Worm (Caenorhabditis elegans) whole organism, young adult: ENCODE data around the gene lin-22.

Experiments used
- F23B12.7 ChIP-seq: sonication (generic microtip); optimal IDR thresholded peaks from 2 replicates; lab custom pipeline; 2017; ENCODE audit warnings: missing genetic modification characterization, mild to moderate bottlenecking, missing compliant biosample characterization, antibody characterized with exemption, moderate library complexity; ENCODE audit not compliant: insufficient read depth
- F39B2.1 ChIP-seq: fragments of 200-800 bp; sonication (Bioruptor generic); IDR thresholded peaks from 2 replicates; pipeline ENCODE4 v1.3.6; 2022; ENCODE audit warnings: missing genetic modification reagents, missing genetic modification characterization, missing compliant biosample characterization
- F52B5.7 ChIP-seq: sonication (generic microtip); optimal IDR thresholded peaks from 2 replicates; lab custom pipeline; 2016; ENCODE audit warnings: mild to moderate bottlenecking, missing genetic modification characterization, missing compliant biosample characterization
- ama-1 ChIP-seq, 3 experiments: fragments of 150-350 bp in 1 of 3; sonication (generic microtip) in 2 of 3; optimal IDR thresholded peaks; 2 replicates each; lab custom pipeline; 2014 to 2018; ENCODE audit warnings: missing biosample characterization in 2 of 3, missing genetic modification characterization in 2 of 3, missing genetic modification reagents in 2 of 3
- cebp-1 ChIP-seq, 2 experiments: fragments of 200-800 bp in 1 of 2; sonication (Bioruptor generic) in 1 of 2; sonication (generic microtip) in 1 of 2; IDR thresholded peaks in 1 of 2; optimal IDR thresholded peaks in 1 of 2; 2 replicates each; pipeline versions ENCODE4 v1.3.6 to Lab custom; 2017 to 2022; ENCODE audit warnings: missing compliant biosample characterization in 2 of 2, missing genetic modification characterization in 2 of 2, mild to moderate bottlenecking in 1 of 2, missing genetic modification reagents in 1 of 2, moderate library complexity in 1 of 2
- ceh-79 ChIP-seq: sonication (generic microtip); optimal IDR thresholded peaks from 2 replicates; lab custom pipeline; 2017; ENCODE audit warnings: mild to moderate bottlenecking, missing genetic modification characterization, missing compliant biosample characterization
- die-1 ChIP-seq: sonication (generic microtip); optimal IDR thresholded peaks from 2 replicates; lab custom pipeline; 2016; ENCODE audit warnings: missing genotype, mild to moderate bottlenecking, missing genetic modification characterization, missing compliant biosample characterization
- hrde-1 ChIP-seq: sonication (generic microtip); optimal IDR thresholded peaks from 2 replicates; lab custom pipeline; 2016; ENCODE audit warnings: missing genetic modification characterization, mild to moderate bottlenecking, missing compliant biosample characterization, moderate library complexity, missing genotype, missing genetic modification reagents, borderline replicate concordance
- rpc-1 ChIP-seq, 2 experiments: fragments of 150-350 bp in 1 of 2; sonication (generic microtip) in 1 of 2; optimal IDR thresholded peaks; 2 replicates each; lab custom pipeline; 2014 to 2018; ENCODE audit warnings: missing biosample characterization in 1 of 2, missing genetic modification characterization in 1 of 2, missing genetic modification reagents in 1 of 2, missing genotype in 1 of 2
- unc-130 ChIP-seq: sonication (generic microtip); optimal IDR thresholded peaks from 2 replicates; lab custom pipeline; 2016; ENCODE audit warnings: missing genetic modification reagents, missing genetic modification characterization, missing compliant biosample characterization
- unc-62 ChIP-seq: fragments of 150-350 bp; optimal IDR thresholded peaks from 2 replicates; lab custom pipeline; 2014; ENCODE audit warnings: missing biosample characterization, missing genetic modification reagents, missing genetic modification characterization
- xnd-1 ChIP-seq: sonication (generic microtip); optimal IDR thresholded peaks from 2 replicates; lab custom pipeline; 2016; ENCODE audit warnings: missing genotype, missing genetic modification reagents, missing genetic modification characterization, missing compliant biosample characterization
- ztf-6 ChIP-seq: fragments of 200-800 bp; sonication (Bioruptor generic); IDR thresholded peaks from 2 replicates; pipeline ENCODE4 v1.3.6; 2022; ENCODE audit warnings: missing genetic modification reagents, missing genetic modification characterization, missing compliant biosample characterization

DNA sequence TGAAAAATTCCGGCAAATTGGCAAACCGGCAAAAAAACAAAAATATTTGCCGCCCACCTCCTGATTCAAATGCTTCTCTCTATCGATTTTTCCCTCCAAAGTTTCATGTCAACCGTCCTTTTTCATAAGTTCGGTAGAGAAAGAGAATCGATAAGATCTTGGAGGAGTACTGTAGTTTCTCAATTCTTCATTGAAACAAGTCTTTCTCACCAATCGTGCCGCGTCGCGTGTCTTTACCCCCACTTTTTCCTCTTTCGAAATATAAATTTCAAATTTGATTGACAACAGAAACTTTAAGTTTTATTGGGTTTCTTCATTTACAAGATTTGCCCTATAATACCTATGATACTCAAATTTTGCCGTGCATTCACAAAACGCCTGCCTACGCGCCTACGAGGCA is 950 bp upstream of the lin-22 start:
- TF ChIP-seq unc-62 (GFP tag; lab: Kevin White, UChicago) (no peak), cebp-1 (GFP tag; IDR thresholded peaks at IDR 0.05; lab: Robert Waterston, UW) (no peak), cebp-1 (tag; optimal IDR thresholded peaks at IDR 0.05; lab: Kevin White, UChicago) (no peak), ztf-6 (GFP tag; lab: Robert Waterston, UW) (no peak), rpc-1 (optimal IDR thresholded peaks at IDR 0.05; lab: Kevin White, UChicago) (no peak), rpc-1 (tag; optimal IDR thresholded peaks at IDR 0.05; lab: Kevin White, UChicago) (no peak), ama-1 (optimal IDR thresholded peaks at IDR 0.05; lab: Kevin White, UChicago) (no peak), ama-1 (GFP tag; optimal IDR thresholded peaks at IDR 0.05; lab: Kevin White, UChicago) (no peak), F52B5.7 (tag; lab: Kevin White, UChicago) (no peak), ceh-79 (tag; lab: Kevin White, UChicago) (no peak), F39B2.1 (GFP tag; lab: Robert Waterston, UW) (no peak), unc-130 (GFP tag; lab: Kevin White, UChicago) (no peak), xnd-1 (tag; lab: Kevin White, UChicago) (no peak), die-1 (no peak), F23B12.7 (no peak), hrde-1 (tag; lab: Kevin White, UChicago) (no peak)
